Fruit fly (Drosophila melanogaster) whole organism, pupa: ENCODE data around the gene CG32369.

Experiments
- CG10348 ChIP-seq: fragments of 200-800 bp; sonication (Bioruptor generic); IDR thresholded peaks from 2 replicates; pipeline ENCODE4 v1.3.6; 2022; ENCODE audit warnings: missing biosample characterization, missing genetic modification characterization
- CG12605 ChIP-seq: fragments of 200-800 bp; sonication (Bioruptor generic); IDR thresholded peaks from 2 replicates; pipeline ENCODE4 v1.3.6; 2022; ENCODE audit warnings: missing biosample characterization, missing genetic modification characterization
- CG13204 ChIP-seq: fragments of 200-800 bp; sonication (Bioruptor generic); optimal IDR thresholded peaks from 2 replicates; lab custom pipeline; 2018; ENCODE audit warnings: missing biosample characterization, mild to moderate bottlenecking, missing genetic modification characterization, moderate library complexity
- CG14655 ChIP-seq: fragments of 200-800 bp; sonication (Bioruptor generic); optimal IDR thresholded peaks from 3 replicates; lab custom pipeline; 2017; ENCODE audit warnings: mild to moderate bottlenecking, missing biosample characterization, missing genetic modification reagents, missing genetic modification characterization
- CG15710 ChIP-seq: fragments of 200-800 bp; sonication (Bioruptor generic); optimal IDR thresholded peaks from 2 replicates; lab custom pipeline; 2018; ENCODE audit warnings: missing biosample characterization, mild to moderate bottlenecking, missing genetic modification characterization, moderate library complexity
- CG17806 ChIP-seq: fragments of 200-800 bp; sonication (Bioruptor generic); optimal IDR thresholded peaks from 2 replicates; lab custom pipeline; 2018; ENCODE audit warnings: missing biosample characterization, mild to moderate bottlenecking, missing genetic modification characterization, moderate library complexity
- CG32121 ChIP-seq: fragments of 200-800 bp; sonication (Bioruptor generic); IDR thresholded peaks from 2 replicates; pipeline ENCODE4 v1.3.6; 2022; ENCODE audit warnings: missing biosample characterization, missing genetic modification characterization
- CG34367 ChIP-seq: fragments of 200-800 bp; sonication (Bioruptor generic); optimal IDR thresholded peaks from 2 replicates; lab custom pipeline; 2018; ENCODE audit warnings: missing biosample characterization, mild to moderate bottlenecking, missing genetic modification characterization
- CG4496 ChIP-seq: fragments of 200-800 bp; sonication (Bioruptor generic); IDR thresholded peaks from 3 replicates; pipeline ENCODE4 v1.3.6; 2022; ENCODE audit warnings: missing biosample characterization, missing genetic modification characterization
- CG8159 ChIP-seq: fragments of 200-800 bp; sonication (Bioruptor generic); optimal IDR thresholded peaks from 3 replicates; lab custom pipeline; 2018; ENCODE audit warnings: missing biosample characterization, mild to moderate bottlenecking, missing genetic modification characterization, moderate library complexity
- CG8301 ChIP-seq: fragments of 200-800 bp; sonication (Bioruptor generic); optimal IDR thresholded peaks from 2 replicates; lab custom pipeline; 2018; ENCODE audit warnings: missing biosample characterization, mild to moderate bottlenecking, missing genetic modification characterization
- CG9948 ChIP-seq: fragments of 200-800 bp; sonication (Bioruptor generic); optimal IDR thresholded peaks from 2 replicates; lab custom pipeline; 2018; ENCODE audit warnings: missing biosample characterization, mild to moderate bottlenecking, missing genetic modification characterization, moderate library complexity
- D1 ChIP-seq: fragments of 200-800 bp; sonication (Bioruptor generic); optimal IDR thresholded peaks from 2 replicates; lab custom pipeline; 2018; ENCODE audit warnings: missing biosample characterization, mild to moderate bottlenecking, missing genetic modification characterization, moderate library complexity
- EcR ChIP-seq: fragments of 200-800 bp; sonication (Bioruptor generic); optimal IDR thresholded peaks from 3 replicates; lab custom pipeline; 2019; ENCODE audit warnings: missing biosample characterization, missing genetic modification characterization, mild to moderate bottlenecking, moderate library complexity, missing genetic modification reagents
- Ets98B ChIP-seq: fragments of 200-800 bp; sonication (Bioruptor generic); IDR thresholded peaks from 2 replicates; pipeline ENCODE4 v1.3.6; 2022; ENCODE audit warnings: missing biosample characterization, missing genetic modification characterization
- Pif1A ChIP-seq: fragments of 200-800 bp; sonication (Bioruptor generic); optimal IDR thresholded peaks from 3 replicates; lab custom pipeline; 2016; ENCODE audit warnings: missing biosample characterization, missing genetic modification characterization
- Pif1B ChIP-seq: fragments of 200-800 bp; sonication (Bioruptor generic); optimal IDR thresholded peaks from 3 replicates; lab custom pipeline; 2016; ENCODE audit warnings: missing biosample characterization, missing genetic modification characterization
- Snoo ChIP-seq: fragments of 200-800 bp; sonication (Bioruptor generic); optimal IDR thresholded peaks from 3 replicates; lab custom pipeline; 2017; ENCODE audit warnings: missing biosample characterization, mild to moderate bottlenecking, missing genetic modification characterization, inconsistent platforms
- fd96Ca ChIP-seq: fragments of 200-800 bp; sonication (Bioruptor generic); IDR thresholded peaks from 3 replicates; pipeline ENCODE4 v1.3.6; 2022; ENCODE audit warnings: missing biosample characterization, missing genetic modification characterization
- gl ChIP-seq: fragments of 200-800 bp; sonication (Bioruptor generic); optimal IDR thresholded peaks from 2 replicates; lab custom pipeline; 2018; ENCODE audit warnings: missing biosample characterization, mild to moderate bottlenecking, missing genetic modification characterization
- rn ChIP-seq: fragments of 200-800 bp; sonication (Bioruptor generic); IDR thresholded peaks from 2 replicates; pipeline ENCODE4 v1.3.6; 2022; ENCODE audit warnings: missing biosample characterization, missing genetic modification characterization

Gene CG32369

dm6 chr3L:7809289-7810099 is at the start of gene CG32369:
Gene CG32369 (minus strand): TSS chr3L:7809825.
- TF ChIP-seq CG8301 (tag; lab: Kevin White, UChicago): peak; percentile 77
- peak; percentile 80 for TF ChIP-seq Snoo
- peak; percentile 88 for TF ChIP-seq Pif1A
- peak; percentile 82 for TF ChIP-seq CG8159 (tag; lab: Kevin White, UChicago)
- TF ChIP-seq D1 (tag; lab: Kevin White, UChicago): peak; percentile 84
- TF ChIP-seq gl (tag; lab: Kevin White, UChicago): peak; percentile 88
- peak; percentile 93 for TF ChIP-seq CG12605
- peak; percentile 93 for TF ChIP-seq Ets98B (GFP tag; lab: Robert Waterston, UW)
- TF ChIP-seq CG34367 (tag; lab: Kevin White, UChicago): peak; percentile 88
- peak; percentile 88 for TF ChIP-seq CG15710 (tag; lab: Kevin White, UChicago)
- TF ChIP-seq rn: peak; percentile 90
- TF ChIP-seq EcR (GFP tag; lab: Kevin White, UChicago): peak; percentile 78
- peak; percentile 86 for TF ChIP-seq CG14655 (GFP tag; lab: Kevin White, UChicago)
- peak; percentile 74 for TF ChIP-seq CG9948
- no peak; the same call in 1 of the 3 replicates for TF ChIP-seq fd96Ca (GFP tag; lab: Robert Waterston, UW)
- peak; percentile 85 for TF ChIP-seq Pif1B (GFP tag; lab: Kevin White, UChicago)
- TF ChIP-seq CG10348 (GFP tag; lab: Robert Waterston, UW): no peak
- TF ChIP-seq CG17806 (tag; lab: Kevin White, UChicago): peak; percentile 78
- peak; percentile 88 for TF ChIP-seq CG13204 (GFP tag; lab: Kevin White, UChicago)
- peak; percentile 93 for TF ChIP-seq CG4496 (GFP tag; lab: Robert Waterston, UW)
- TF ChIP-seq CG32121 (GFP tag; lab: Robert Waterston, UW): peak; percentile 93
- TF ChIP-seq, all 21 proteins: peak for 19

- TF ChIP-seq CG34367 (tag; lab: Kevin White, UChicago) (no peak), D1 (tag; lab: Kevin White, UChicago) (no peak)
Measured at dm6 chr3L:7858325-7859114, 48.9 kb upstream of the CG32369 start.

- TF ChIP-seq gl (tag; lab: Kevin White, UChicago) (no peak), CG32121 (GFP tag; lab: Robert Waterston, UW) (no peak), CG15710 (tag; lab: Kevin White, UChicago) (no peak), CG34367 (tag; lab: Kevin White, UChicago) (no peak), CG12605 (no peak; the same call in none of the 2 replicates)
Measured at dm6 chr3L:7856626-7856937, 47.0 kb upstream of the CG32369 start.

- TF ChIP-seq Snoo (peak; percentile 49), CG8301 (tag; lab: Kevin White, UChicago) (peak; percentile 46), Ets98B (GFP tag; lab: Robert Waterston, UW) (peak; percentile 55), rn (0 out of 2 replicates have a peak, but pooled peaks have one; percentile 24), Pif1A (peak; percentile 4), CG34367 (tag; lab: Kevin White, UChicago) (peak; percentile 4), CG4496 (GFP tag; lab: Robert Waterston, UW) (peak; percentile 40; the same call in 2 of the 3 replicates), CG9948 (peak; percentile 57), CG17806 (tag; lab: Kevin White, UChicago) (peak; percentile 38), gl (tag; lab: Kevin White, UChicago) (no peak), fd96Ca (GFP tag; lab: Robert Waterston, UW) (peak; percentile 60; the same call in 2 of the 3 replicates), CG32121 (GFP tag; lab: Robert Waterston, UW) (peak; percentile 69), CG8159 (tag; lab: Kevin White, UChicago) (peak; percentile 68), Pif1B (GFP tag; lab: Kevin White, UChicago) (no peak), CG13204 (GFP tag; lab: Kevin White, UChicago) (no peak), D1 (tag; lab: Kevin White, UChicago) (no peak), CG12605 (0 out of 2 replicates have a peak, but pooled peaks have one; percentile 79), CG14655 (GFP tag; lab: Kevin White, UChicago) (peak; percentile 72), CG15710 (tag; lab: Kevin White, UChicago) (no peak), EcR (GFP tag; lab: Kevin White, UChicago) (no peak), CG10348 (GFP tag; lab: Robert Waterston, UW) (peak; percentile 10; the same call in 1 of the 2 replicates)
Measured at dm6 chr3L:7855778-7856625, 46.4 kb upstream of the CG32369 start.

- TF ChIP-seq CG34367 (tag; lab: Kevin White, UChicago) (no peak), fd96Ca (GFP tag; lab: Robert Waterston, UW) (peak; percentile 54; the same call in 2 of the 3 replicates), Ets98B (GFP tag; lab: Robert Waterston, UW) (peak; percentile 33; the same call in 1 of the 2 replicates), EcR (GFP tag; lab: Kevin White, UChicago) (no peak), CG8159 (tag; lab: Kevin White, UChicago) (no peak), CG12605 (no peak), D1 (tag; lab: Kevin White, UChicago) (no peak), CG15710 (tag; lab: Kevin White, UChicago) (no peak), CG4496 (GFP tag; lab: Robert Waterston, UW) (peak; percentile 49; the same call in 1 of the 3 replicates), CG14655 (GFP tag; lab: Kevin White, UChicago) (no peak), CG17806 (tag; lab: Kevin White, UChicago) (no peak)
Measured at dm6 chr3L:7855455-7855774, 45.8 kb upstream of the CG32369 start.
